Worm (Caenorhabditis elegans) whole organism, young adult: ENCODE results near the gene C04G2.5.

Experiments
- B0261.1 ChIP-seq: sonication (generic microtip); optimal IDR thresholded peaks from 2 replicates; lab custom pipeline; 2016; ENCODE audit warnings: mild to moderate bottlenecking, missing genetic modification characterization, moderate library complexity, missing compliant biosample characterization
- C06A6.2 ChIP-seq: fragments of 200-800 bp; sonication (Bioruptor generic); conservative IDR thresholded peaks from 2 replicates; pipeline ENCODE4 v1.3.6; 2022; ENCODE audit warnings: missing genetic modification characterization, missing compliant biosample characterization
- D2030.7 ChIP-seq: fragments of 200-800 bp; sonication (Bioruptor generic); IDR thresholded peaks from 2 replicates; pipeline ENCODE4 v1.3.6; 2022; ENCODE audit warnings: missing genetic modification reagents, missing genetic modification characterization, missing compliant biosample characterization
- F39B2.1 ChIP-seq: fragments of 200-800 bp; sonication (Bioruptor generic); IDR thresholded peaks from 2 replicates; pipeline ENCODE4 v1.3.6; 2022; ENCODE audit warnings: missing genetic modification reagents, missing genetic modification characterization, missing compliant biosample characterization
- F49E8.2 ChIP-seq: sonication (generic microtip); optimal IDR thresholded peaks from 3 replicates; lab custom pipeline; 2017; ENCODE audit warnings: missing genetic modification characterization, mild to moderate bottlenecking, missing compliant biosample characterization, antibody characterized with exemption, moderate library complexity; ENCODE audit not compliant: insufficient read depth
- F57C9.4 ChIP-seq: sonication (generic microtip); optimal IDR thresholded peaks from 2 replicates; lab custom pipeline; 2017; ENCODE audit warnings: mild to moderate bottlenecking, missing genetic modification characterization, missing compliant biosample characterization
- K11D2.4 ChIP-seq: fragments of 200-800 bp; sonication (Bioruptor generic); IDR thresholded peaks from 2 replicates; pipeline ENCODE4 v1.3.6; 2022; ENCODE audit warnings: missing genetic modification reagents, missing genetic modification characterization, missing compliant biosample characterization
- T07F8.4 ChIP-seq: sonication (generic microtip); optimal IDR thresholded peaks from 2 replicates; lab custom pipeline; 2016; ENCODE audit warnings: mild to moderate bottlenecking, missing genetic modification characterization, moderate library complexity, missing compliant biosample characterization
- Y56A3A.18 ChIP-seq: fragments of 200-800 bp; sonication (Bioruptor generic); IDR thresholded peaks from 2 replicates; pipeline ENCODE4 v1.3.6; 2022; ENCODE audit warnings: missing genetic modification reagents, missing genetic modification characterization, missing compliant biosample characterization
- atf-7 ChIP-seq: sonication (generic microtip); optimal IDR thresholded peaks from 2 replicates; lab custom pipeline; 2017; ENCODE audit warnings: mild to moderate bottlenecking, missing genetic modification characterization, missing compliant biosample characterization
- attf-5 ChIP-seq: fragments of 200-800 bp; sonication (Bioruptor generic); optimal IDR thresholded peaks from 2 replicates; lab custom pipeline; 2018; ENCODE audit warnings: mild to moderate bottlenecking, missing genetic modification characterization, missing compliant biosample characterization
- ccch-3 ChIP-seq: fragments of 200-800 bp; sonication (Bioruptor generic); optimal IDR thresholded peaks from 2 replicates; lab custom pipeline; 2018; ENCODE audit warnings: mild to moderate bottlenecking, missing genetic modification characterization, missing compliant biosample characterization
- cebp-1 ChIP-seq, 2 experiments: fragments of 200-800 bp in 1 of 2; sonication (Bioruptor generic) in 1 of 2; sonication (generic microtip) in 1 of 2; IDR thresholded peaks in 1 of 2; optimal IDR thresholded peaks in 1 of 2; 2 replicates each; pipeline versions ENCODE4 v1.3.6 to Lab custom; 2017 to 2022; ENCODE audit warnings: missing compliant biosample characterization in 2 of 2, missing genetic modification characterization in 2 of 2, mild to moderate bottlenecking in 1 of 2, missing genetic modification reagents in 1 of 2, moderate library complexity in 1 of 2
- ceh-58 ChIP-seq: fragments of 200-800 bp; sonication (Bioruptor generic); IDR thresholded peaks from 2 replicates; pipeline ENCODE4 v1.3.6; 2022; ENCODE audit warnings: missing genetic modification characterization, missing compliant biosample characterization
- dox-1 ChIP-seq: fragments of 200-800 bp; sonication (Bioruptor generic); IDR thresholded peaks from 2 replicates; pipeline ENCODE4 v1.3.6; 2022; ENCODE audit warnings: missing genetic modification reagents, missing genetic modification characterization, missing compliant biosample characterization
- efl-1 ChIP-seq: fragments of 150-350 bp; optimal IDR thresholded peaks from 2 replicates; lab custom pipeline; 2014; ENCODE audit warnings: missing biosample characterization, missing genetic modification reagents, missing genetic modification characterization
- ekl-4 ChIP-seq: fragments of 200-800 bp; sonication (Bioruptor generic); IDR thresholded peaks from 2 replicates; pipeline ENCODE4 v1.3.6; 2022; ENCODE audit warnings: missing genetic modification reagents, missing genetic modification characterization, missing compliant biosample characterization
- ets-4 ChIP-seq: fragments of 200-800 bp; sonication (Bioruptor generic); optimal IDR thresholded peaks from 2 replicates; lab custom pipeline; 2018; ENCODE audit warnings: mild to moderate bottlenecking, missing genetic modification characterization, missing compliant biosample characterization
- hlh-26 ChIP-seq: fragments of 200-800 bp; sonication (Bioruptor generic); conservative IDR thresholded peaks from 2 replicates; pipeline ENCODE4 v1.3.6; 2022; ENCODE audit warnings: missing genetic modification reagents, missing genetic modification characterization, missing compliant biosample characterization
- let-607 ChIP-seq, 2 experiments: fragments of 200-800 bp in 1 of 2; sonication (Bioruptor generic) in 1 of 2; sonication (generic microtip) in 1 of 2; optimal IDR thresholded peaks; 2 replicates each; lab custom pipeline; 2016 to 2018; ENCODE audit warnings: mild to moderate bottlenecking in 2 of 2, missing compliant biosample characterization in 2 of 2, missing genetic modification characterization in 2 of 2, moderate library complexity in 2 of 2, missing genotype in 1 of 2
- lin-54 ChIP-seq: fragments of 200-800 bp; sonication (Bioruptor generic); optimal IDR thresholded peaks from 2 replicates; lab custom pipeline; 2018; ENCODE audit warnings: mild to moderate bottlenecking, missing genetic modification characterization, missing compliant biosample characterization
- nhr-80 ChIP-seq: sonication (generic microtip); optimal IDR thresholded peaks from 2 replicates; lab custom pipeline; 2016; ENCODE audit warnings: missing genetic modification characterization, missing compliant biosample characterization
- pha-4 ChIP-seq: fragments of 150-350 bp; sonication (generic microtip); optimal IDR thresholded peaks from 2 replicates; lab custom pipeline; 2014; ENCODE audit warnings: missing biosample characterization, missing genetic modification reagents, missing genetic modification characterization
- rec-8 ChIP-seq, 2 experiments: sonication (generic microtip); optimal IDR thresholded peaks; 2 replicates each; lab custom pipeline; 2016; ENCODE audit warnings: mild to moderate bottlenecking in 2 of 2, missing genetic modification characterization in 2 of 2, missing genetic modification reagents in 2 of 2, missing genotype in 2 of 2, missing biosample characterization in 1 of 2, missing compliant biosample characterization in 1 of 2, moderate library complexity in 1 of 2
- rpc-1 ChIP-seq, 2 experiments: fragments of 150-350 bp in 1 of 2; sonication (generic microtip) in 1 of 2; optimal IDR thresholded peaks; 2 replicates each; lab custom pipeline; 2014 to 2018; ENCODE audit warnings: missing biosample characterization in 1 of 2, missing genetic modification characterization in 1 of 2, missing genetic modification reagents in 1 of 2, missing genotype in 1 of 2
- sea-2 ChIP-seq: fragments of 200-800 bp; sonication (Bioruptor generic); IDR thresholded peaks from 2 replicates; pipeline ENCODE4 v1.3.6; 2022; ENCODE audit warnings: missing genetic modification characterization, missing compliant biosample characterization
- snpc-4 ChIP-seq, 5 experiments: fragments of 150-350 bp in 1 of 5; sonication (generic microtip) in 4 of 5; optimal IDR thresholded peaks; 2 replicates each; lab custom pipeline; 2014 to 2018; ENCODE audit warnings: missing genetic modification characterization in 5 of 5, missing biosample characterization in 3 of 5, antibody characterized with exemption in 2 of 5, mild to moderate bottlenecking in 2 of 5, missing compliant biosample characterization in 2 of 5, missing genotype in 2 of 5, moderate library complexity in 2 of 5, missing genetic modification reagents in 1 of 5
- tbp1 ChIP-seq: fragments of 200-800 bp; sonication (Bioruptor generic); optimal IDR thresholded peaks from 2 replicates; lab custom pipeline; 2018; ENCODE audit warnings: mild to moderate bottlenecking, missing genetic modification characterization, missing compliant biosample characterization
- ztf-18 ChIP-seq: sonication (generic microtip); optimal IDR thresholded peaks from 2 replicates; lab custom pipeline; 2016; ENCODE audit warnings: missing genotype, mild to moderate bottlenecking, missing genetic modification characterization, missing compliant biosample characterization
- ztf-22 ChIP-seq: fragments of 200-800 bp; sonication (Bioruptor generic); optimal IDR thresholded peaks from 2 replicates; lab custom pipeline; 2018; ENCODE audit warnings: mild to moderate bottlenecking, missing genetic modification characterization, moderate library complexity, missing compliant biosample characterization
- ztf-28 ChIP-seq: fragments of 200-800 bp; sonication (Bioruptor generic); IDR thresholded peaks from 2 replicates; pipeline ENCODE4 v1.3.6; 2022; ENCODE audit warnings: missing genetic modification reagents, missing genetic modification characterization, missing compliant biosample characterization
- ztf-6 ChIP-seq: fragments of 200-800 bp; sonication (Bioruptor generic); IDR thresholded peaks from 2 replicates; pipeline ENCODE4 v1.3.6; 2022; ENCODE audit warnings: missing genetic modification reagents, missing genetic modification characterization, missing compliant biosample characterization

C04G2.5 gene

DNA sequence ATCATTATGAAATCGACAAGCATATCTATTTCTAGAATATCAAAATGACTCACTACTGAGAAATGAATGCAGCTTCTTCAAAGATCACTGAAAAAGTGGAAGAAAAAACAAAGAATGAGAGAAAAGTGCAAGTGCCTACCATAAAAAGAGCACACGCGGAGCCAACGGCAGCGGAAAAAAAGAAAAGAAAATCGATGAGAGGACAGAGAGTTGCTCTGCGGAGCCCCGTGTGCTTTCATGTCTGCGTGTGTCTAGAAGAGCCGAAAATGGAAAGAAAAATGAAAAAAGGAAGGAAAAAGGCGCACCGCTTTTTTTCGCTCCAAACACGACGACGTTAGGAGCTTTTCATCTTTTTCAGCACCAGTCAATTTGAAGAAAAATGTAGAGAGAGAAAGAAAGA is 32.3 kb downstream of the C04G2.5 start, which contains the start of gene ipla-7:
Gene ipla-7 (minus strand): TSS at position 122 of the 400 bp plus-strand sequence.
- TF ChIP-seq nhr-80 (tag; lab: Kevin White, UChicago), result peak; percentile 16
- TF ChIP-seq B0261.1 (tag; lab: Kevin White, UChicago), result no peak

DNA sequence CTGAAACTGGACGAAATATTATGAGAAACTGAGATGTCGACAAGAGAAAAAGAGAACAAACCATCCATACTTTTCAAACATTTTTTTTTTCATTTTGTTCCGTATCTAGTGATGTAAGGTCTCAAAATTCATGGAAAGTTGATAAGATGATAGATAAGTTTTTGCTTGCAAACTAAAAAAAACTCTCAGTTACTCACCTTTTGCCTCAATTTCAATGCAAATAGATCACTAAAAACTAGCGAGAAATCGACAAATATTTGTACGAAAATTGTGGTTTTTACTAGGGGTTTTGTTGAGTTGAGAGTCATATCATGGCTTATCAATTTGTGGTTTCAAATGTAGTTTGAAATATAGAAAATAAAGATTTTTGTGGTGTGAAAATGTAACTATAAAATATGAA is 34.3 kb downstream of the C04G2.5 start:
- TF ChIP-seq nhr-80 (tag; lab: Kevin White, UChicago) (peak; percentile 31), ztf-6 (no peak)

DNA sequence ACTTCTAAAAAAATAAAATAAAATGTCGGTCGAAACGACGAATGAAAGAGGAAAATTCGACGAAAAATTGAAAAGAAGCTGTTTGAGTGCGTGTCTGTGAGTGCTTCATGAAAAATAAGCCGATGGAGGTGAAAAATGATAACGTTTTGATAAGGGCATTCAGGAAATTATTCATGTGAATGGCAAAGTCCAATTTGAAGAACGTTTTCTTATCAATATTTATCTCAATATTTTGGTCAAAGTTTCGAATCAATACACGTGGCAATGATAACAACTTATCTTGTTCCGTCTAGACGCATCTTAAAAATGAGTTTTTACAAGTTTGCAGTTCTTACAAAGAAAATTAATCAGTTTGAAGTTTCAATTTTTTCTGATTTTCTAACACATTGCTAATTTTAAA is 35.9 kb downstream of the C04G2.5 start:
- TF ChIP-seq tbp1 (GFP tag; lab: Kevin White, UChicago), result no peak
- TF ChIP-seq efl-1, result no peak
- TF ChIP-seq dox-1, result no peak
- peak in 1 of 2 experiments; percentile 53 for TF ChIP-seq let-607 (tag; optimal IDR thresholded peaks at IDR 0.05; lab: Kevin White, UChicago)
- TF ChIP-seq ets-4 (GFP tag; lab: Kevin White, UChicago), result peak; percentile 40
- TF ChIP-seq pha-4 (tag; lab: Kevin White, UChicago), result no peak
- no peak for TF ChIP-seq F39B2.1
- peak; percentile 73 for TF ChIP-seq nhr-80 (tag; lab: Kevin White, UChicago)
- peak; percentile 4 for TF ChIP-seq atf-7 (tag; lab: Kevin White, UChicago)
- TF ChIP-seq ztf-22 (GFP tag; lab: Kevin White, UChicago), result peak; percentile 17

DNA sequence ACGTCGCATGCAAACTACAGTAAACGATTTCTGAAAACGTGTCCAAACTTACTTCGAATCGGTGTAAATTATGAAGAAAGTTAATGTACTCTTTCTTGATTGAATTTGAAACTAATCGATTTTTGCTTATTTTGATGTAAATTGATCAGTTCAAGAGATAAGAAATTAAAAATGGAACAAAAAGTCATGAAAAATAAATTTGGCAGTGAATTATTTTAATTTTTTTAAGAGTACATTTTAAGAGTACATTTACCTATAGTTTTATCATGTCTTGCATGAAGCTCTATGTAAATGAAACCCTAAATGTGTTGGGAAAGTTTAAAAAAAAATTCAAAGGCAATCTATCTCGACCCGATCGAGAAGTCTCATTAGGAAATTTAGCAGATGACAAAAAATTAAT is 38.9 kb downstream of the C04G2.5 start, which contains the start of gene T04B2.7:
Gene T04B2.7 (minus strand): TSS at position 101 of the 400 bp plus-strand sequence.
- no peak for TF ChIP-seq Y56A3A.18 (GFP tag; lab: Robert Waterston, UW)
- TF ChIP-seq C06A6.2 (GFP tag; lab: Robert Waterston, UW), result no peak
- no peak for TF ChIP-seq rec-8 (tag; optimal IDR thresholded peaks at IDR 0.05; lab: Kevin White, UChicago)
- no peak for TF ChIP-seq T07F8.4 (tag; lab: Kevin White, UChicago)
- TF ChIP-seq hlh-26, result no peak
- no peak for TF ChIP-seq ekl-4
- TF ChIP-seq, all 124 proteins: peak for 0

DNA sequence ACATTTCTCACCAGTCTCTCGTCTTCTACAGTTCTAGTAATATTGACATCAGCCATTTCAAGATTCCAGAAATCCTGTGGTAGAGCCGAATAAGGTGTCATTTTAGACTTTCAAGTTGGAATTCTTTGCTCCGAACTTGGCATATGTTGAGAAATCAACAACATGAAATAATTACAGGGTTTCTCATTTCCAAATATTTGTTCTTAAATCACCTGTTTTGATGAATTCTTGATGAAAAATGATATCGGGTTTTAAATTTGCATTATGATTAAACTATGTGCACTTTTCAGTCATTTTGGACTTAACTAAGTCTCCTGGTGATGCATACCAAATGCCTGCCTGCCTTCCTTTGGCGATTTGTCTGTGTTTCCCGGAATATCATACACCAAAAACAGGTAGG is 41.5 kb downstream of the C04G2.5 start, which contains the start of gene srv-12:
Gene srv-12 (minus strand): TSS at position 101 of the 400 bp plus-strand sequence.
- no peak for TF ChIP-seq K11D2.4 (GFP tag; lab: Robert Waterston, UW)
- TF ChIP-seq D2030.7, result no peak
- TF ChIP-seq ztf-28, result no peak
- no peak for TF ChIP-seq sea-2 (GFP tag; lab: Robert Waterston, UW)
- TF ChIP-seq pha-4 (tag; lab: Kevin White, UChicago), result no peak
- TF ChIP-seq snpc-4 (GFP tag; optimal IDR thresholded peaks at IDR 0.05; lab: Kevin White, UChicago), result no peak
- no peak for TF ChIP-seq snpc-4 (tag; optimal IDR thresholded peaks at IDR 0.05; lab: Kevin White, UChicago)
- TF ChIP-seq efl-1, result no peak
- TF ChIP-seq cebp-1 (GFP tag; IDR thresholded peaks at IDR 0.05; lab: Robert Waterston, UW), result no peak
- TF ChIP-seq cebp-1 (tag; optimal IDR thresholded peaks at IDR 0.05; lab: Kevin White, UChicago), result no peak
- no peak for TF ChIP-seq ceh-58 (GFP tag; lab: Robert Waterston, UW)
- no peak for TF ChIP-seq ztf-18 (tag; lab: Kevin White, UChicago)
- TF ChIP-seq lin-54 (GFP tag; lab: Kevin White, UChicago), result no peak
- no peak for TF ChIP-seq F49E8.2 (tag; lab: Kevin White, UChicago)
- no peak for TF ChIP-seq attf-5 (GFP tag; lab: Kevin White, UChicago)
- TF ChIP-seq F57C9.4 (tag; lab: Kevin White, UChicago), result no peak
- TF ChIP-seq rpc-1 (optimal IDR thresholded peaks at IDR 0.05; lab: Kevin White, UChicago), result no peak
- TF ChIP-seq rpc-1 (tag; optimal IDR thresholded peaks at IDR 0.05; lab: Kevin White, UChicago), result no peak
- no peak for TF ChIP-seq ccch-3
